Fruit fly (Drosophila melanogaster) ovary, adult (tissue): ENCODE results near the gene Ugt37A2.
"Not testable (repeated sequence)": the region's sequence is repeated elsewhere in the genome, so short reads cannot be mapped to it uniquely, and the experiment has no call there.

Experiments used
- CG17801 ChIP-seq: fragments of 200-800 bp; optimal IDR thresholded peaks from 2 replicates; lab custom pipeline; 2019; ENCODE audit warnings: missing biosample characterization, mild to moderate bottlenecking, missing genetic modification characterization, moderate library complexity; ENCODE audit not compliant: partially characterized antibody

Ugt37A2 gene

DNA sequence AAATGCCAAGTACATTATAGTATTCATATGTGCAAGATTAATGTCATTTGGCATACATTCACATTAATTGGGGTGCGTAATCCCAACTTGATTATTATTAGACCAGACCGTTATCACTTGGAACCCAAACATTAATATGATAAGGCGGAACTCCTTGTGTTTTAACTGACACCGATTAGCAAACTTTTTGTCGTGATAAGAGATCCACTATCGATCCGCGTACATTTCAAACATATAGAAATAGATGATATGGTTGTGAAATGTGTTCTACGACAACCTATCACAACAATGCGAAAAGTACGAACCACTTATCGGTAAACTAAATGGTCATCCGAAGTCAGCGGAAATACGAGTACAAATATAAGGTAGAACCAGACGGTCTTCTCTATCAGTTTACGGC, at the start of gene Ugt37A2:
Gene Ugt37A2 (plus strand): TSS at position 396 of the 400 bp plus-strand sequence.
- no peak for TF ChIP-seq CG17801 (GFP tag; lab: Kevin White, UChicago)

DNA sequence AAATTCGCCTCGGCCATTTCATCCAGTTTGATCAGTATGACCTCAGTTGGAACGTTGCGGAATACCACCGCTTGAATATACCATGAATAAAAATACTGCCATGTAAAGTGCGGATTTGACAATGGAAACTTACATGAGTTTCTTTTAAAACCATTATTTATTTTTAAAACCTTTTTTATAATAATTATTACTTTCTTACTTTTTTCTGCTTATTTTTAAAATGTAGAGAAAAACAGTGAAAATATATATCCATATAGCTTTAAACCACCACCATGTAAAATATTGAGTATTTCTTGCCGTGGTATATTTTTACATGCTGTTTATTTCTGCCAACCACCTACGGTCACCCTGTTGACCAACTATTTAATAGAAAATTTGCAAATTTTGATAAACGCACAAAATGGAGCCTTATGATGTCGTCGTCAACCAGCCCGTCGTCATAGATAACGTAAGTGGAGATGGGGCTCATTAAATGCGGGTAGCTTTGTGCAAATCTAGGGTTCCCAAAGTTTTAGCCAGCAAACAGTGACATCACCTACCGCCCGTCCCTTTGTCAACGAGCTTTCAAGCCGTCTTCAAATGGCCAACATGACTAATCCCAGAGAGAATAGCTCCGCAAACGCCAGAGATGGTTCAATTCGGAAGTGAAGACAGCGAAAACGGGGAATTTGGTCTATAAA, 47.9 kb upstream of the Ugt37A2 start, which contains the start of gene Arp1:
Gene Arp1 (plus strand): TSS at position 322 of the 680 bp plus-strand sequence.
- no peak for TF ChIP-seq CG17801 (GFP tag; lab: Kevin White, UChicago)

DNA sequence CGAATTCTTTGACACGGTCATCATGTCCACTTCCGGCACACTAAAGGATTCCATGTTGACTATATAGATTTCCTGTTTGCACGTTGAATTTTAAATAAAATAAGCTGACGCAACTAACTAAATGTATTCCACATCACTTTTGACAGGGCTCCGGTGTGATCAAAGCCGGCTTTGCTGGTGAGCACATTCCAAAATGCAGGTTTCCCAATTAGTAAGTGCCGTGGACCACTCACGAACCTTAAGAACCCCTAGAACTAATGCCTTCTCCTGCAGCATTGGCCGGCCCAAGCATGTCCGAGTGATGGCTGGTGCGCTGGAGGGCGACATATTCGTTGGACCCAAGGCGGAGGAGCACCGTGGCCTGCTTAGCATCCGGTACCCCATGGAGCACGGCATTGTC, 46.9 kb upstream of the Ugt37A2 start, which contains the start of gene CG31347:
Gene CG31347 (minus strand): TSS at position 101 of the 400 bp plus-strand sequence.
- TF ChIP-seq CG17801 (GFP tag; lab: Kevin White, UChicago) = no peak

DNA sequence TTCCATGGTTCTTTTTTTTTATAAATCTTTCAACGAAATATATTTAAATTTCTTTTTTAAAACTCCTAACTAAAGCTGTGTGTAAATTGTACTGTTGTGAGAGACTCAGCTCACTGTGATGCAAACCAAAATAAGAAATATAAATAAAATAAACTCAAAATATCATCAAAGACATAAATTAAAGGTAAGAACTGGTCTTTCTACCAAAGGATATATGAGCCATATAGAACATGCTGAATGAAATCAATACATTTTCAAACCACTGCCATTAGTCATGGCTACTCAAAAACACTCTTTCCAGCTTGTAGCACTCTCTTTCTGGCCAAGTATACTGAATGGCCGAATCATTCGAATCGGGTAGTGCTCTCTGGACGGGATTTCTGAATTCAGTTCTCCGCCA, 44.7 kb upstream of the Ugt37A2 start, which contains the start of the genes CG14391 and NijC:
Gene CG14391 (minus strand): TSS at position 101 of the 400 bp plus-strand sequence.
Gene NijC (plus strand): TSS at position 388 of the 400 bp plus-strand sequence.
- TF ChIP-seq CG17801 (GFP tag; lab: Kevin White, UChicago) = no peak

DNA sequence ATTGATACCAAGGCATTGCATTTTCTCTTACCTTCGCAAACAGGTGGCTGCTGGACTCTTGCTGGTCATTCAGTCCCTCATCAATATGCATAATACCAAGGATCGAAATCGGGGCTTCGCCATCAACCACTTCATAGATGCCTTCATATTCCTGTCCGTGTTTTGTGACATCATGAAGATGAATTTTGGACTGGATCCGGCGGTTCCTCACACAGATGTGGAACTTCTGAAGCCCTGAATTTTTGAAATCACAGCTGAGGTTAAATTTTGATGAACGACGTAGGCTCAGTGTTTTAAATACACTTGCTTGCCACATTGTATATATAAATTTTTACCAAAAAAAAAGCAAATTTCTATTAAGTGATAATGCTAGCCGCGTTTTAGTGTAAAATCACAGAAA, 42.4 kb upstream of the Ugt37A2 start, which contains the start of gene Past1:
Gene Past1 (plus strand): TSS at position 301 of the 400 bp plus-strand sequence.
- TF ChIP-seq CG17801 (GFP tag; lab: Kevin White, UChicago) = no peak

DNA sequence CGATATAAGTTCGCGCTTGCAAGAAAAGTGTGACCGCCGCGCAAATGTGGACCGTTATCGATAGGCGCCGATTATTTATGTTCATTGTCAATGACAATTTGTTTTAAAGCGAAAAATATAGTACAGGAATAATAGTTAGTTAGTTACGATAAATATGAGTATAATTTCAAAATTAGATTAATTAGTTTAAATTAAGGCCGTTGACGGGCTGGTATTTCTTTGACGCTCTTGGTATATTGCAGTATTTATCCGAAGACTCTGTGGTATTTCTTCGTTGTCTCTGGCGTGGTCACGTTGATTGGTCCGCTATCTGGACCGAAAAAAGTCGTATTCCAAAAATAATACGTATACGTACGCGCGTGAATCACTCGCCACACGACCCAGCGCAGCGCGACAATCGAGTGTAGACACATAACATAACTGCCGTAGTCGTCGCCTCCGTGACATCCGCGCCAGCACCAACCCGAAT, 41.8 kb upstream of the Ugt37A2 start:
- no peak for TF ChIP-seq CG17801 (GFP tag; lab: Kevin White, UChicago)

DNA sequence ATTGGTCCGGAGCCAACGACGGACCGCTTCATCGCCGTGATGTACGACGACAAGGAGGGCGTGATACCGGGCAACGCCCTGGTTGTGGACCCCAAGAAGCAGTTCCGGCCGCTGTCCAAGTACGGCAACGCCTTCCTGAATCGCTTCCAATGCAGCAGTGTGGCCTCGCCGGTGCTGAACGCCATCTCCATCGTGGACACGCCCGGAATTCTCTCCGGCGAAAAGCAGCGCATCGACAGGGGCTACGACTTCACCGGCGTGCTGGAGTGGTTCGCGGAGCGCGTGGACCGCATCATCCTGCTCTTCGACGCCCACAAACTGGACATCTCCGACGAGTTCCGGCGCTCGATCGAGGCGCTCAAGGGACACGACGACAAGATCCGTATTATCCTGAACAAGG, 41.1 kb upstream of the Ugt37A2 start:
- TF ChIP-seq CG17801 (GFP tag; lab: Kevin White, UChicago) = no peak

DNA sequence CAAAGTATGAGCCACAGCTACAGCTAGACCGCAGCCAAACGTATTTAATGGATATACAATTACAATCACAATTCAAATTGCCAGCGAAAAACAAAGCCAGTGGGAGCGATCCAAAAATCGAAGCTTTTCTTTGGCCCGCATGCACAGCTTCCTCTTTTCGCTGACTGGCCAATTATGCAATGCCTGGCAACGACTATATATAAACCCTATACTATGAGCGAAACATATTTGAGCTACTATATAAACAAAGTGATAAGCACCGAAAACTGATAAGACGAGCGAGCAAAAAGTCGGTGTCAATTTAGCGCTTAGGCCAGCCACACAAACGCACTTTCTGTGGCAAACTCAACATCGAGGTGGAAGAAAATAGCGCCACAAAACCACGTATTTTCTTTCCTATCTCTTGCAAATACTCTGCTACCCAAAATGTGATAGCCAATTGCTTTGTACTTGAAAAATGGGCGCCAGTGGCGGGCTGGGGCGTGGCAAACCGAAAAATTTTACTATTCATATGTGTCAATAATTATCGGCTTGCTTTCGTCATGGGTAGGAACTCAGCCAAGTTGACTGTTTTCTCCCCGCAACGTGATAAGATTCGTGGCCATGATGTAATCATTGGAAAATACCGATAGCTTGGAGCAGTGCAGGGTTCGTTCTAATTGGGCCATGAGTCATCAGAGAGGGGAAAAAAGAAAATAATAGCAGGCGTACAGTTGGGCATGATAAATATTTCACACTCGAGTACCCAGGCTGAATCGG, 39.6 kb upstream of the Ugt37A2 start:
- TF ChIP-seq CG17801 (GFP tag; lab: Kevin White, UChicago) = no peak

DNA sequence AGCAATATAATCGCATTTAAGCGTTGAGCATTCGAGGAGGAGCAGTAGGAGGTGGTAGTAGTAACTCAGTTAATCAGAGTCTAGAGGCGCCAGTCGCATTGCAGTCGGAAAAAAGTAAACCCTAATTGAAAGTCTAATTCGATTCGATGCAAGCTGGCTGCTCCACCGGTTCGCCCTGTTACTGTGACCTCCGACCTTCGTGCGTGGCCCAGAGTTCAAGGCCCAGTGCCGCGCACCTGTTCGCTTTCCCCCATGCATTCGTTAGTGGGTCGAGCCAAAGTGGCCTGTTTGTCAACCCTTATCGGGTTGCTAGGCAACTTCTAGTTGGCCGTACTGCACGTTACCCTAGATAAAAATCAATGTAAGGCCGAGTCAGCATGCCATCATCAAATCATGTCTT, 39.0 kb upstream of the Ugt37A2 start:
- TF ChIP-seq CG17801 (GFP tag; lab: Kevin White, UChicago) = no peak

DNA sequence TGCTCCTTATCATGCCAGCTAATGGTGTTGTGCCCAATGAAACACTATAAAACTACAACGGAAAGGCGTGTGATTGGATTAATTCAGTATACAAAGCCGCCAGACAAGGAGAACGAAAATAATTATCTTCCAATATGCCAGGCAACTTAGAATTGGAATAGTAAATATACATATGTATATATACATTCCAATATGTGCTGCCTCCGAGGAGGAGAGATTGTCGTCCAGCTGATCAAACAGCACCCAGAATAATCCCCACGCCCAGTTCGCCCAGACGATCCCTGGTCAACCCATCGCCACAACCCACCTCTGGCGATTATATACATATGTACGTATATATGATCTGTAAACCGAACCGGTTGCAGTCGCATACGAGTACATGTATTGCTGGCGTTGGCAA, 38.2 kb upstream of the Ugt37A2 start:
- no peak for TF ChIP-seq CG17801 (GFP tag; lab: Kevin White, UChicago)

DNA sequence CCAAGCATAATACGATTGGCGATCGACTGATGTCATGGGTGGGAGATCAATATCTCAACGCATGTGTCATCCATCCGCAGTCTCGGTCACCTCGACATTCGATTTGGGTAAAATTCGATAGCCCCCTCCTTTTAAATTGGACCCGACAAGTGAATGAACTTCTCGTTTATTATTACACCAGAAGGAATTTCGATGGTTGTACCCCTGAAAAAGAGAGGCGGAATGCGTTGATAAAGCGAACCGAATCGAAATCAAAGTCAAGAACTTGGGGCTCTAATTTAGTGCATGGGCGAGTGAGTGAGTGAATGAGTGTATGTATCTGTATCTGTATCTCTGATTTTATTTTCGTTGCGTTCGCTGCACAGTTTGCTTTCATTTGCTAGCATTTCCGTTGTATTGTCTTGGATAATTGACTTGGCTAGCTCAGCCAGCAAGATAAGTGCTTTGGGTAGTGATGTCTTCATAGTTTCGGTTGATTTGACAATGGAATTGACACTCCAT, 37.4 kb upstream of the Ugt37A2 start:
- no peak for TF ChIP-seq CG17801 (GFP tag; lab: Kevin White, UChicago)

DNA sequence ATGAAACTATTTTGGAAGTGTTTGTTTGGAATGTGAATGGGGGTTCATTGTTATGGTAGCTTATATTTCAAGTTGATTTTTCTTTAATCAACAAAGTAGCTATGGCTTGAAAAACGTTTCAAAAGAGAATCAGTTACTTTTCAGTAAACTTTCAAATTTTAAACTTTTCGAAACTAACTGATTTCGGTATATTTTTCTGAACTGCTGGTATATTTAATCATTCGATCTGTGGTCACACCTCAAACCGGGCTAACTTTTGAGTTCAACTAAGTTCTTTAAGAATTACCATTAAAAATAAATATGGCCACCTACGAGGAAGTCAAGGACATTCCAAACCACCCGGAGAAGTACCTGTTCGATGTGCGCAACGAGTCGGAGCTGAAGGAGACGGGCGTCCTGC, 34.6 kb upstream of the Ugt37A2 start, which contains the start of gene CG12279:
Gene CG12279 (plus strand): TSS at position 234 of the 400 bp plus-strand sequence.
- no peak for TF ChIP-seq CG17801 (GFP tag; lab: Kevin White, UChicago)

DNA sequence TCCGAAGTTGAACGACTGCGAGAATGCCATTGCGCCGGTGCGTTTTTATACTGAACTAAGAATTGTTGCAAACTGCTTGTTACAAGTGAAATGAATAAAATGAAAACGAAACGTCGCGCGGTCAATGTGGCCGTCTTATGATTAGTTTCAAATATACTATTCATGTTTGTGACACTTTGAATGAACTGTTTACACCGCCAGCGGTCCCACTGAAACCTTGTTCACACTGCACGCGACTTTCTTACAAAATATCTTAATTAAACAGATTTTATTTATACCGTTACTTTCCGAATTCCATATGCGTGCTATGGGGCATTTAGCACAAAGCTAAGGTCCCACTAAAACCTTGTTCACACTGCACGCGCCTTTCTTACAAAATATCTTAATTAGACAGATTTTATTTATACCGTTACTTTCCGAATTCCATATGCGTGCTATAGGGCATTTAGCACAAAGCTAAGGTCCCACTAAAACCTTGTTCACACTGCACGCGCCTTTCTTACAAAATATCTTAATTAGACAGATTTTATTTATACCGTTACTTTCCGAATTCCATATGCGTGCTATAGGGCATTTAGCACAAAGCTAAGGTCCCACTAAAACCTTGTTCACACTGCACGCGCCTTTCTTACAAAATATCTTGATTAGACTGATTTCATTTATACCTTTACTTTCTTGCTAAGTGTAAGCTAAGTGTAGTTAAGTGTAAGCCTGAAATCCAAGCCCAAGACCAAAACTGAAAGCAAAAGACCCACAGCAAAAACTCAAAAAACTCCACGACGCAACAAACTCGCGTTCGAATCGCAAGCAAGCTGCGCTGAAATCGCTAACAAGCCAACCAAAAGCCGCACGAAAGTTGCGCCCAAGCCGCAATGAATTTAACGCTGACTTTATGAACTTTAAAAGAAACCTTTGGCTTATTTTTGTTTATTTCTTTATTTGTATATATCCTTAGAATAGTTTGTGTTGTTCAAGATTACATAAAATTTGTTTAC, 27.0 kb upstream of the Ugt37A2 start, which contains the start of gene PolQ:
Gene PolQ (minus strand): TSS at position 122 of the 995 bp plus-strand sequence.
- TF ChIP-seq CG17801 (GFP tag; lab: Kevin White, UChicago) = not testable (repeated sequence)

DNA sequence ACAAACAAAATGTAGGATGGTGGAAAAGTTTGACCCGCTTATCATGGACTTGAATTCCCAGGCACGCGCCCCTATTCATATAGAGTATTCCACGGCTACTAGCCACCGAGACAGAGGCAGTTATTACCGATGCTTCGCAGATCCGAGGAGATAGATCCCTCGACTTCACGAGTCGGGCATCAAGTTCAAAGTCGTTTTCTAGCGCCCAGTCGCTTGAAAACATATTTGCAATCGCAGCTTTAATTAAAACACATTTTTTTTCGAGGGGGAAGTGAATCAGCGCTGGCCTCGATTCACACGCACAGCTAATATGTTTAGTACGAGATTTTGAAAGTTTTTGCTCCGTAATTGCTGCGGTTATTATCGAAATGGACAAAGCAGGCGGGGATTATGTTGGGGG, 24.2 kb upstream of the Ugt37A2 start:
- no peak for TF ChIP-seq CG17801 (GFP tag; lab: Kevin White, UChicago)
